Fruit fly (Drosophila melanogaster) whole organism: ENCODE results near the gene CycT.

Experiments
- CG8478 ChIP-seq: fragments of >200 bp; optimal IDR thresholded peaks from 2 replicates; lab custom pipeline; 2018; ENCODE audit warnings: inconsistent platforms
- Dll ChIP-seq: fragments of >200 bp; optimal IDR thresholded peaks from 2 replicates; lab custom pipeline; 2017
- psq ChIP-seq: fragments of >200 bp; optimal IDR thresholded peaks from 2 replicates; lab custom pipeline; 2017

DNA sequence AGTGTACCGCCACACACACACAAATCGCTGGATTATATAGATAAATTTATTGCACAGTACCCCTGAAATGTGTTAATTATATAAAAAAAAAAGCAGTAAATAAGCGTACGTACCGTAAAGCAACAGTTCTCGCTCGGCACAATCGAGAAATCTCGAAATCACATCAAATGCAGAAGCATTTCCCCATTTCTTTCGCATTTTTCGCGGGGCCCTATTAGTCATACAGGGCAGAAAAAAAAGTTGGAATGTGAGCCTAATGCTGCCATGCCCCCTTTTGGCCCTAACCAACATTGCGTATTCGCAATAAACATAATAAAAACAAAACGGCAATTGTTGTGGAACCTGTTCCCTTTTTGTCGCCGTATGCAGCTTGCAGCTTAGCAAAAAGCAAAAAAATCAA, 23.8 kb downstream of the CycT start:
- TF ChIP-seq CG8478 (lab: Kevin White, UChicago) = no peak
- TF ChIP-seq Dll (lab: Kevin White, UChicago) = no peak
- no peak for TF ChIP-seq psq (lab: Kevin White, UChicago)
